Worm (Caenorhabditis elegans): ENCODE data around the gene try-13.

- no peak for TF ChIP-seq C06A6.2 (GFP tag; conservative IDR thresholded peaks at IDR 0.05)
- no peak for TF ChIP-seq snpc-4 (GFP tag; optimal IDR thresholded peaks at IDR 0.05)
- no peak for TF ChIP-seq snpc-4 (tag; optimal IDR thresholded peaks at IDR 0.05)
- no peak for TF ChIP-seq somi-1 (GFP tag; optimal IDR thresholded peaks at IDR 0.05)
- TF ChIP-seq madf-10 (tag; optimal IDR thresholded peaks at IDR 0.05) = no peak
Measured at ce11 chrV:7437538-7437937, 2.4 kb upstream of the try-13 start, which contains the start of gene F25E5.9.
